Worm (Caenorhabditis elegans): ENCODE results near the gene F15B9.10.

F15B9.10 gene

DNA sequence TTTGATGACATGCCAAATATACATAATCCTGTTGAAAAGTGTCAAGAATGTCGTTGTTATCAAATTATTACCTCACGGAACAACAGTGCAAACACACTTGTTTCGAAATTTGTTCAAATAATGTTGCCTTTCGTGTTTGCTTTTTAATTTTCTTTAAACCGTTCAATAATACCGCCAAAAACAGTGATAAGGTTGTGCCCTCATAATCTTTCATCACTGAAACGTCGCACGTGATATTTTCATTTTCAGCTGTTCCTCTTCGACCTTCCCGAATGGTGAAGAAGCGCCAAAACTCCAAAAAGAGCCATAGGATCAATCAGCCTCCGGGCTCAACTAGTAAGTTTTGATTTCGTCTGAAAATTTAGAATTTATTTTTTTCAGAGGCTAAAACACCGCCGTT, 6.7 kb downstream of the F15B9.10 start, which contains the start of gene inft-2 (continued):
- no peak for TF ChIP-seq T26A8.4 (GFP tag; IDR thresholded peaks at IDR 0.05)
- TF ChIP-seq skn-1 (tag; optimal IDR thresholded peaks at IDR 0.05) = no peak
- no peak for TF ChIP-seq zfp-3 (GFP tag; conservative IDR thresholded peaks at IDR 0.05)
- no peak for TF ChIP-seq zip-11 (GFP tag; IDR thresholded peaks at IDR 0.05)
- TF ChIP-seq hlh-11 (tag; optimal IDR thresholded peaks at IDR 0.05) = peak; percentile 33
- TF ChIP-seq ztf-7 (tag; optimal IDR thresholded peaks at IDR 0.05) = no peak
- TF ChIP-seq lin-1 (GFP tag; IDR thresholded peaks at IDR 0.05) = 0 out of 2 replicates have a peak, but pooled peaks have one; percentile 10
- TF ChIP-seq unc-130 (GFP tag; optimal IDR thresholded peaks at IDR 0.05) = no peak
- TF ChIP-seq pqm-1 (tag; optimal IDR thresholded peaks at IDR 0.05) = peak; percentile 19
- TF ChIP-seq F44E2.7 (GFP tag; IDR thresholded peaks at IDR 0.05) = no peak
- no peak for TF ChIP-seq egl-27 (tag; optimal IDR thresholded peaks at IDR 0.05)
- TF ChIP-seq hmg-1.1 (GFP tag; IDR thresholded peaks at IDR 0.05) = no peak
- TF ChIP-seq madf-5 (GFP tag; IDR thresholded peaks at IDR 0.05) = no peak
- TF ChIP-seq aha-1 (tag) = no peak
- no peak for TF ChIP-seq snpc-1.2 (GFP tag; IDR thresholded peaks at IDR 0.05)
- TF ChIP-seq nhr-77 (tag; optimal IDR thresholded peaks at IDR 0.05) = peak; percentile 21
- no peak for TF ChIP-seq lin-15B (tag; optimal IDR thresholded peaks at IDR 0.05)
- no peak for TF ChIP-seq hif-1 (tag; optimal IDR thresholded peaks at IDR 0.05)
- no peak for TF ChIP-seq attf-4 (tag; optimal IDR thresholded peaks at IDR 0.05)
- no peak for TF ChIP-seq nhr-76 (tag; optimal IDR thresholded peaks at IDR 0.05)
- TF ChIP-seq nhr-11 (tag; optimal IDR thresholded peaks at IDR 0.05) = no peak
- TF ChIP-seq jun-1 (tag; optimal IDR thresholded peaks at IDR 0.05) = no peak
- TF ChIP-seq daf-16 (GFP tag; optimal IDR thresholded peaks at IDR 0.05) = no peak
- peak; percentile 69 for TF ChIP-seq daf-16 (tag; optimal IDR thresholded peaks at IDR 0.05)
- TF ChIP-seq lin-39 (tag; optimal IDR thresholded peaks at IDR 0.05) = no peak
- TF ChIP-seq F49E8.2 (tag; optimal IDR thresholded peaks at IDR 0.05; ENCODE audit: borderline replicate concordance) = no peak
- no peak for TF ChIP-seq F10B5.3 (tag; optimal IDR thresholded peaks at IDR 0.05)
- no peak for TF ChIP-seq lsy-2 (tag; optimal IDR thresholded peaks at IDR 0.05)

DNA sequence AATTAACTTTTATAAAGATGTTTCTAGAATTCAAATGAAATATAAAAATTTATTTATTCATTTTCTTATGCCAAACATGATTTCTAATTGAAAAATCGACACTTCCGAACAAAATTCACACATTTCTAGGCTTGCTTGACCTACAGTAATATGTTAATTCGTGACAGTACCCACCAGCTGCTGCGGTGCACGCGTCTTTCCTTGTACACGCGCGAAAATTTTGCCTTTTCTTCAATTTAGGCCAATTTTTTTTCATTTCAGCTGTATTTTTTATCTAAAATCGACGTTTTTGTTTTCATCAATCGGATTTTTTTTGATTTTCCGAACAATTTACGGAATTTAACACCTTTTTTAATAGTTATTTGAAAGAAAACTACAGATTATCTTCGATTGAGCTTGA, 8.7 kb downstream of the F15B9.10 start:
- TF ChIP-seq T20F7.1 (GFP tag; optimal IDR thresholded peaks at IDR 0.05) (no peak), unc-130 (GFP tag; optimal IDR thresholded peaks at IDR 0.05) (peak; percentile 73), Y48G9A.11 (GFP tag; IDR thresholded peaks at IDR 0.05) (peak; percentile 70), F49E8.2 (tag; optimal IDR thresholded peaks at IDR 0.05; ENCODE audit: borderline replicate concordance) (peak; percentile 38)

DNA sequence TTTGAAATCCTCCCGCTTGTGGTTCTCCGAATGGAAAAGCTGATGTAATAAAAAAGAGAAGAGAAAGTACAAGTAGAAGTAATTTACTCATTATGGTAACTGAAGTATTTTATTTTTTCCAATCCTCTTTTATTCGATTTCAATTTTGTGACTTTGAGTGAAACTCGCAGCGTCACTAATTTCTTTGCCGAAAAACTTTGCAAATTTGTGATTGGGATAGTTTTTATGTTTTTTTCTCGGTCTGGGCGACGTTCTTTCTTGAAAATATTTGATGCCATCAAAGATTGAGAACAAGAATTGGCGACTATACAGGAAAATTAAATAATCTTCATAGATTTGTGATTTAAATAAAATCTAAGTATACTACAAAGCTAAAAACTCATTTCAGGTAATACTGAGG, 9.2 kb downstream of the F15B9.10 start, which contains the start of gene far-4:
far-4 (minus strand) TSS at position 101 of the 400 bp plus-strand sequence.
- no peak for TF ChIP-seq T20F7.1 (GFP tag; optimal IDR thresholded peaks at IDR 0.05)
- no peak for TF ChIP-seq gei-8 (GFP tag; optimal IDR thresholded peaks at IDR 0.05)
- TF ChIP-seq Y5F2A.4 (GFP tag; optimal IDR thresholded peaks at IDR 0.05) = no peak
- no peak for TF ChIP-seq nhr-28 (tag; optimal IDR thresholded peaks at IDR 0.05)
- no peak for TF ChIP-seq nhr-42 (GFP tag; IDR thresholded peaks at IDR 0.05)
- no peak for TF ChIP-seq fkh-10 (GFP tag; optimal IDR thresholded peaks at IDR 0.05)
- TF ChIP-seq hlh-30 (tag; optimal IDR thresholded peaks at IDR 0.05; ENCODE audit: insufficient read depth) = no peak
- no peak for TF ChIP-seq dmd-6 (GFP tag; IDR thresholded peaks at IDR 0.05)
- TF ChIP-seq pqm-1 (tag; optimal IDR thresholded peaks at IDR 0.05) = no peak
- no peak for TF ChIP-seq dmd-8 (GFP tag; IDR thresholded peaks at IDR 0.05)
- TF ChIP-seq nhr-77 (tag; optimal IDR thresholded peaks at IDR 0.05) = no peak
- TF ChIP-seq cey-2 (tag; optimal IDR thresholded peaks at IDR 0.05; ENCODE audit: borderline replicate concordance, insufficient read depth) = no peak
- TF ChIP-seq zag-1 (tag; optimal IDR thresholded peaks at IDR 0.05) = no peak
- TF ChIP-seq spr-3 (GFP tag; optimal IDR thresholded peaks at IDR 0.05) = no peak
- TF ChIP-seq ceh-32 (tag; optimal IDR thresholded peaks at IDR 0.05; ENCODE audit: poor library complexity) = no peak
- TF ChIP-seq nhr-11 (tag; optimal IDR thresholded peaks at IDR 0.05) = no peak
- no peak for TF ChIP-seq pha-4 (GFP tag; IDR thresholded peaks at IDR 0.05)
- TF ChIP-seq pha-4 (tag; optimal IDR thresholded peaks at IDR 0.05) = no peak
- no peak for TF ChIP-seq F49E8.2 (tag; optimal IDR thresholded peaks at IDR 0.05; ENCODE audit: borderline replicate concordance)
- TF ChIP-seq daf-19 (GFP tag; conservative IDR thresholded peaks at IDR 0.05) = no peak
